Worm (Caenorhabditis elegans) whole organism, young adult: ENCODE measurements around the gene srdh-1.

ENCODE experiments used
- B0019.2 ChIP-seq: fragments of 200-800 bp; sonication (Bioruptor generic); conservative IDR thresholded peaks from 2 replicates; pipeline ENCODE4 v1.3.6; 2022; ENCODE audit warnings: missing genetic modification reagents, missing genetic modification characterization, missing compliant biosample characterization
- C17E4.6 ChIP-seq: fragments of 200-800 bp; sonication (Bioruptor generic); IDR thresholded peaks from 2 replicates; pipeline ENCODE4 v1.3.6; 2022; ENCODE audit warnings: missing genetic modification reagents, missing genetic modification characterization, missing compliant biosample characterization
- D2030.7 ChIP-seq: fragments of 200-800 bp; sonication (Bioruptor generic); IDR thresholded peaks from 2 replicates; pipeline ENCODE4 v1.3.6; 2022; ENCODE audit warnings: missing genetic modification reagents, missing genetic modification characterization, missing compliant biosample characterization
- F22D6.2 ChIP-seq: sonication (generic microtip); optimal IDR thresholded peaks from 2 replicates; lab custom pipeline; 2016; ENCODE audit warnings: mild to moderate bottlenecking, missing genetic modification characterization, missing compliant biosample characterization
- T07F8.4 ChIP-seq: sonication (generic microtip); optimal IDR thresholded peaks from 2 replicates; lab custom pipeline; 2016; ENCODE audit warnings: mild to moderate bottlenecking, missing genetic modification characterization, moderate library complexity, missing compliant biosample characterization
- Y79H2A.3 ChIP-seq: fragments of 200-800 bp; sonication (Bioruptor generic); conservative IDR thresholded peaks from 2 replicates; pipeline ENCODE4 v1.3.6; 2022; ENCODE audit warnings: missing genetic modification reagents, missing genetic modification characterization, missing compliant biosample characterization
- ccch-3 ChIP-seq: fragments of 200-800 bp; sonication (Bioruptor generic); optimal IDR thresholded peaks from 2 replicates; lab custom pipeline; 2018; ENCODE audit warnings: mild to moderate bottlenecking, missing genetic modification characterization, missing compliant biosample characterization
- cebp-1 ChIP-seq, 2 experiments: fragments of 200-800 bp in 1 of 2; sonication (Bioruptor generic) in 1 of 2; sonication (generic microtip) in 1 of 2; IDR thresholded peaks in 1 of 2; optimal IDR thresholded peaks in 1 of 2; 2 replicates each; pipeline versions ENCODE4 v1.3.6 to Lab custom; 2017 to 2022; ENCODE audit warnings: missing compliant biosample characterization in 2 of 2, missing genetic modification characterization in 2 of 2, mild to moderate bottlenecking in 1 of 2, missing genetic modification reagents in 1 of 2, moderate library complexity in 1 of 2
- ceh-91 ChIP-seq: fragments of 200-800 bp; sonication (Bioruptor generic); IDR thresholded peaks from 2 replicates; pipeline ENCODE4 v1.3.6; 2022; ENCODE audit warnings: missing genetic modification reagents, missing genetic modification characterization, missing compliant biosample characterization
- dpl-1 ChIP-seq: fragments of 150-350 bp; optimal IDR thresholded peaks from 2 replicates; lab custom pipeline; 2014; ENCODE audit warnings: missing biosample characterization, missing genetic modification reagents, missing genetic modification characterization
- efl-1 ChIP-seq: fragments of 150-350 bp; optimal IDR thresholded peaks from 2 replicates; lab custom pipeline; 2014; ENCODE audit warnings: missing biosample characterization, missing genetic modification reagents, missing genetic modification characterization
- egl-44 ChIP-seq: fragments of 200-800 bp; sonication (Bioruptor generic); IDR thresholded peaks from 2 replicates; pipeline ENCODE4 v1.3.6; 2022; ENCODE audit warnings: missing genetic modification reagents, missing genetic modification characterization, missing compliant biosample characterization
- ekl-4 ChIP-seq: fragments of 200-800 bp; sonication (Bioruptor generic); IDR thresholded peaks from 2 replicates; pipeline ENCODE4 v1.3.6; 2022; ENCODE audit warnings: missing genetic modification reagents, missing genetic modification characterization, missing compliant biosample characterization
- hmg-1.2 ChIP-seq: fragments of 200-800 bp; sonication (Bioruptor generic); IDR thresholded peaks from 2 replicates; pipeline ENCODE4 v1.3.6; 2022; ENCODE audit warnings: missing genetic modification reagents, missing genetic modification characterization, missing compliant biosample characterization
- hmg-20 ChIP-seq: fragments of 200-800 bp; sonication (Bioruptor generic); IDR thresholded peaks from 2 replicates; pipeline ENCODE4 v1.3.6; 2022; ENCODE audit warnings: missing genetic modification reagents, missing genetic modification characterization, missing compliant biosample characterization
- hsf-1 ChIP-seq: fragments of 200-800 bp; sonication (Bioruptor generic); IDR thresholded peaks from 2 replicates; pipeline ENCODE4 v1.3.6; 2022; ENCODE audit warnings: missing genetic modification reagents, missing genetic modification characterization, missing compliant biosample characterization
- lag-1 ChIP-seq: fragments of 200-800 bp; sonication (Bioruptor generic); IDR thresholded peaks from 2 replicates; pipeline ENCODE4 v1.3.6; 2022; ENCODE audit warnings: missing genetic modification reagents, missing genetic modification characterization, missing compliant biosample characterization
- lin-54 ChIP-seq: fragments of 200-800 bp; sonication (Bioruptor generic); optimal IDR thresholded peaks from 2 replicates; lab custom pipeline; 2018; ENCODE audit warnings: mild to moderate bottlenecking, missing genetic modification characterization, missing compliant biosample characterization
- lir-1 ChIP-seq: fragments of 200-800 bp; sonication (Bioruptor generic); conservative IDR thresholded peaks from 2 replicates; pipeline ENCODE4 v1.3.6; 2022; ENCODE audit warnings: missing genetic modification reagents, missing genetic modification characterization, missing compliant biosample characterization
- madf-10 ChIP-seq: sonication (generic microtip); optimal IDR thresholded peaks from 2 replicates; lab custom pipeline; 2016; ENCODE audit warnings: mild to moderate bottlenecking, missing genetic modification characterization, missing compliant biosample characterization
- madf-3 ChIP-seq: fragments of 200-800 bp; sonication (Bioruptor generic); IDR thresholded peaks from 2 replicates; pipeline ENCODE4 v1.3.6; 2022; ENCODE audit warnings: missing genetic modification reagents, missing genetic modification characterization, missing compliant biosample characterization
- nfya-1 ChIP-seq: sonication (generic microtip); optimal IDR thresholded peaks from 2 replicates; lab custom pipeline; 2017; ENCODE audit warnings: antibody characterized with exemption, missing compliant biosample characterization, missing genetic modification characterization, borderline replicate concordance; ENCODE audit not compliant: insufficient read depth
- nhr-120 ChIP-seq: fragments of 200-800 bp; sonication (Bioruptor generic); IDR thresholded peaks from 2 replicates; pipeline ENCODE4 v1.3.6; 2022; ENCODE audit warnings: missing genetic modification characterization, missing compliant biosample characterization
- nhr-80 ChIP-seq: sonication (generic microtip); optimal IDR thresholded peaks from 2 replicates; lab custom pipeline; 2016; ENCODE audit warnings: missing genetic modification characterization, missing compliant biosample characterization
- pbrm-1 ChIP-seq: fragments of 200-800 bp; sonication (Bioruptor generic); IDR thresholded peaks from 2 replicates; pipeline ENCODE4 v1.3.6; 2022; ENCODE audit warnings: missing genetic modification reagents, missing genetic modification characterization, missing compliant biosample characterization
- rcor-1 ChIP-seq: fragments of 200-800 bp; sonication (Bioruptor generic); IDR thresholded peaks from 2 replicates; pipeline ENCODE4 v1.3.6; 2022; ENCODE audit warnings: missing genetic modification reagents, missing genetic modification characterization, missing compliant biosample characterization
- sdz-38 ChIP-seq: sonication (generic microtip); optimal IDR thresholded peaks from 2 replicates; lab custom pipeline; 2016; ENCODE audit warnings: missing genotype, missing genetic modification characterization, missing compliant biosample characterization
- snpc-1.1 ChIP-seq: sonication (generic microtip); optimal IDR thresholded peaks from 2 replicates; lab custom pipeline; 2017; ENCODE audit warnings: missing genetic modification characterization, mild to moderate bottlenecking, missing compliant biosample characterization, antibody characterized with exemption, moderate library complexity, missing genotype, missing genetic modification reagents; ENCODE audit not compliant: insufficient read depth
- snpc-1.3 ChIP-seq: sonication (generic microtip); optimal IDR thresholded peaks from 2 replicates; lab custom pipeline; 2017; ENCODE audit warnings: missing genetic modification characterization, mild to moderate bottlenecking, missing compliant biosample characterization, antibody characterized with exemption, moderate library complexity, missing genotype, missing genetic modification reagents; ENCODE audit not compliant: insufficient read depth
- snpc-3.4 ChIP-seq: sonication (generic microtip); optimal IDR thresholded peaks from 2 replicates; lab custom pipeline; 2017; ENCODE audit warnings: missing genetic modification characterization, mild to moderate bottlenecking, missing compliant biosample characterization, antibody characterized with exemption, moderate library complexity, missing genotype, missing genetic modification reagents
- somi-1 ChIP-seq: fragments of 200-800 bp; sonication (Bioruptor generic); optimal IDR thresholded peaks from 2 replicates; lab custom pipeline; 2018; ENCODE audit warnings: mild to moderate bottlenecking, missing genetic modification characterization, missing compliant biosample characterization
- sptf-2 ChIP-seq: fragments of 200-800 bp; sonication (Bioruptor generic); optimal IDR thresholded peaks from 2 replicates; lab custom pipeline; 2018; ENCODE audit warnings: mild to moderate bottlenecking, missing genetic modification characterization, missing compliant biosample characterization
- tbp1 ChIP-seq: fragments of 200-800 bp; sonication (Bioruptor generic); optimal IDR thresholded peaks from 2 replicates; lab custom pipeline; 2018; ENCODE audit warnings: mild to moderate bottlenecking, missing genetic modification characterization, missing compliant biosample characterization
- xnd-1 ChIP-seq: sonication (generic microtip); optimal IDR thresholded peaks from 2 replicates; lab custom pipeline; 2016; ENCODE audit warnings: missing genotype, missing genetic modification reagents, missing genetic modification characterization, missing compliant biosample characterization
- ztf-28 ChIP-seq: fragments of 200-800 bp; sonication (Bioruptor generic); IDR thresholded peaks from 2 replicates; pipeline ENCODE4 v1.3.6; 2022; ENCODE audit warnings: missing genetic modification reagents, missing genetic modification characterization, missing compliant biosample characterization
- ztf-6 ChIP-seq: fragments of 200-800 bp; sonication (Bioruptor generic); IDR thresholded peaks from 2 replicates; pipeline ENCODE4 v1.3.6; 2022; ENCODE audit warnings: missing genetic modification reagents, missing genetic modification characterization, missing compliant biosample characterization

Gene srdh-1

DNA sequence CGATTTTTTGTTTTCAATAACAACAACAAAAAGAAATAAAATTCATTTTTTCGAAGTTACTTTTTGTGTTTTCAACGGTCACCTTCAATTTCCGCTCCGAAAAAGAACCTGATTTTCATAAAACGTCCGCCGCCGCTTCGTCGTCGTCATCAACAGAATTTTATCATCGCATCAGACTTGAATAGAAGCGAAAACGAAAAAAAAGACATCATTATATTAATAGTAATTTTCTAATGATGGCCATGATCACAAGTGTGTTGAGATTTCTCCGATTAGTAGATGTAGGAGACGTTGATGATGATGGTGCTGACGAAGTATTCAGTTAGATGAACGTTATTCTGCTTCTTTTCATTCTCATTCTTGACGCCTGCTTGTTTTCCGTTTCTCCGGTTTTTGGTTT lies 40.5 kb upstream of the srdh-1 start:
- TF ChIP-seq snpc-1.1 (tag; lab: Kevin White, UChicago) (no peak), hmg-20 (GFP tag; lab: Robert Waterston, UW) (no peak), tbp1 (GFP tag; lab: Kevin White, UChicago) (no peak), snpc-3.4 (tag; lab: Kevin White, UChicago) (no peak), T07F8.4 (tag; lab: Kevin White, UChicago) (no peak), lag-1 (no peak), dpl-1 (GFP tag; lab: Kevin White, UChicago) (no peak), ceh-91 (GFP tag; lab: Robert Waterston, UW) (no peak), madf-3 (GFP tag; lab: Robert Waterston, UW) (no peak), rcor-1 (GFP tag; lab: Robert Waterston, UW) (no peak), efl-1 (GFP tag; lab: Kevin White, UChicago) (no peak), ccch-3 (GFP tag; lab: Kevin White, UChicago) (no peak), nhr-120 (GFP tag; lab: Robert Waterston, UW) (no peak), lin-54 (no peak)

DNA sequence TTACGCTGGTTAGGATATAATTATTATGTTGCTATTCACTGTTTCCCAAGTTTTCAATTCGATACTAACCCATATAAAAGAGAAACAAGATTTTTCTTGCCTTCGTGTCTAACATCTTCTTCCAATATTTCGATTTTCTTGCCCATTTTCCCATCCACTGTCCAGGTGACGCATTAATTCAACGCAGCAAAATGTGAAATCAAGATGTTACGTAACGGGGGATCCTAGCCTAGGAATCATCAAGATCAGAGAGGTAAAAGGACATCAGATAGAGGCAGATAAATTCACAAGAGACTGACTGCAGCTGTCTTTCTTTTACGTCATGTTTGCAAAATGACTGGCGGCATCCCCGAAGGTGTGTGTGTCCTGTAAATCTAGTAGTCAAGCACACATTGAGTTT lies 39.8 kb upstream of the srdh-1 start:
- TF ChIP-seq lir-1 (GFP tag; lab: Robert Waterston, UW) (no peak), snpc-1.3 (tag; lab: Kevin White, UChicago) (no peak), hmg-1.2 (GFP tag; lab: Robert Waterston, UW) (0 out of 2 replicates have a peak, but pooled peaks have one; percentile 8), hsf-1 (GFP tag; lab: Robert Waterston, UW) (no peak), D2030.7 (no peak), sptf-2 (GFP tag; lab: Kevin White, UChicago) (no peak), nfya-1 (tag; lab: Kevin White, UChicago) (no peak), dpl-1 (GFP tag; lab: Kevin White, UChicago) (no peak)

DNA sequence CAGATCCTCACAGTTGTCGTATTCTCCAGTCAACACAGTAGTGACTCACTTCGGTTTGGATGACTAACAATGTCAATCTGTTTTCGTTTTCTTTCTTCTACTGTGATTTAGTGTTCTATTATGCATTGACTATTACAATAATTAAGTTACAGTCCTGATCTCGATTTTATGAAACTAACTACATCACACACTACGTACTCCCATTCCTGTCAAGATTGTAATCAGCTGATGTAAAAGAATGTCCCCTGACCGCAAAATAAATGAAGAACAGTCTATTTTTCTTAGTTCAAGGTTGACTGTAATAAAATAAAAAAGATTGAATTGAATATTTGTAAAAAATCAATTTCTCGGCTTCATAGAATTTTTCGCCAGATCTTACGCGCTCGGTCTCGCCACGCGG lies 39.1 kb upstream of the srdh-1 start:
- TF ChIP-seq ceh-91 (GFP tag; lab: Robert Waterston, UW) (no peak), cebp-1 (GFP tag; IDR thresholded peaks at IDR 0.05; lab: Robert Waterston, UW) (no peak), cebp-1 (tag; optimal IDR thresholded peaks at IDR 0.05; lab: Kevin White, UChicago) (peak; percentile 54)

DNA sequence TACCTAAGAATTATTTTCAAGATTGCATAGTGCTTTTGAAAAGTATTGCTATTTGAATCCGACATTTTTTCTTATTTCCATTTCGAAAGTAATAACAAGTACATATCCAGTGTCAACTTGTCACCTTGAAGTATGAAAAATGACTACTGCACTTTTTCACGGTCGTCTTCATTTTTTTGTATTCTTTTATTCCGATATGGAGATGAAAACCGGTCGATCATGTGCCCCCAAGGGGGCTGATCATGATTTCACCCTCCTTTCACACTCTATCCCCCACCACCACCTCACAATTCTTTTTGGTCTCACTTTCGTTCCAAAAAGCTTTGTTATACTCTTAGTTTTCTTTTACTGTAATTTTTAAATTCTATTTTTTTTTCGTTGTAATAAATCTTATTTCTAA lies 38.5 kb upstream of the srdh-1 start:
- TF ChIP-seq egl-44 (no peak), sdz-38 (tag; lab: Kevin White, UChicago) (no peak), madf-10 (tag; lab: Kevin White, UChicago) (no peak), B0019.2 (GFP tag; lab: Robert Waterston, UW) (no peak), somi-1 (GFP tag; lab: Kevin White, UChicago) (no peak), ztf-6 (GFP tag; lab: Robert Waterston, UW) (no peak), ztf-28 (GFP tag; lab: Robert Waterston, UW) (no peak), xnd-1 (no peak), pbrm-1 (GFP tag; lab: Robert Waterston, UW) (no peak)

DNA sequence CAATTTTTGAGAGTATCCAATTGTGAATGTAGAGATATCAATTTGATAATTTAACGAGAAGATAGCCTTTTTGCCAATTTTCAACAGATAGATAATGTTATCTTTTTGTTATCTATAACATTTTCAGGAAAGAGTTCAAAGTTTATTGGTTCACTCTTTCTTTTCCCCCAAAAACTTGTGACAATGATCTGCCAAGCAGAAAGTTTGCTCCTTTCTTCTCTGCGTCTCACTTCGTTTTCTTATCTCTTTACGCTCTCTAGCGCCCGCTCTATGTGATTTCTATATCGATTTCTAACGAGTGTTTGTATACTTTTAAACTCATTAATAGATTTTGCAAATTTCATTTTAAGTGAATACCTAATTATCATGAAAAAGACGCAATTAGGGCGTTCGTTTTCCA lies 38.0 kb upstream of the srdh-1 start:
- TF ChIP-seq F22D6.2 (tag; lab: Kevin White, UChicago) (no peak), hmg-1.2 (GFP tag; lab: Robert Waterston, UW) (peak; percentile 49; the same call in 1 of the 2 replicates), ekl-4 (GFP tag; lab: Robert Waterston, UW) (peak; percentile 14; the same call in 1 of the 2 replicates), C17E4.6 (GFP tag; lab: Robert Waterston, UW) (no peak), nhr-80 (tag; lab: Kevin White, UChicago) (peak; percentile 44), lin-54 (peak; percentile 13), Y79H2A.3 (GFP tag; lab: Robert Waterston, UW) (0 out of 2 replicates have a peak, but pooled peaks have one; percentile 16)
